Worm (Caenorhabditis elegans): ENCODE measurements around the gene spig-3.

DNA sequence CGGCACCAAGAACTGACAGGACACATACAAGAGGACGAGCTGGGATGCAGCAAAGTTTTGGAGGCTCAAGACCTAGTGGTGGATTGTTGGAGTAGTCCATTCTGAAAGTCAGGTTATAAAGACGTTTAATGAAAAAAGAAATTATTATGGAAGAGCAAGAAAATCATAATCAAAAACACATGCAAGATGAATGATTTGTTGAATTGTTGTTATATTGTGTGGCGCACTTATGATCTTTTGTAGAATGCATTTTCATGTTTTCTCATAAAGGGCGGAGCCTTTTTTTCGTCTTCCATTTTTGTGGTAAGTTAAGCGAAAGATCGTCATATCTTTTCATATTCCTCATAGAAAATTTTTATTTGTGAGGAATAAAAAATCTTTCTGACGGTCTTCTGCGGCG lies 17.1 kb upstream of the spig-3 start, which contains the start of gene F47B8.2:
- no peak for TF ChIP-seq ref-1 (GFP tag; conservative IDR thresholded peaks at IDR 0.05)
- no peak for TF ChIP-seq flt-1 (GFP tag; IDR thresholded peaks at IDR 0.05)
- no peak for TF ChIP-seq ztf-29 (GFP tag; IDR thresholded peaks at IDR 0.05)
- TF ChIP-seq T22C8.4 (GFP tag; IDR thresholded peaks at IDR 0.05) = no peak
- TF ChIP-seq tab-1 (GFP tag; IDR thresholded peaks at IDR 0.05) = no peak
- no peak for TF ChIP-seq klf-2 (GFP tag; conservative IDR thresholded peaks at IDR 0.05)
- no peak for TF ChIP-seq cog-1 (tag; optimal IDR thresholded peaks at IDR 0.05)
- TF ChIP-seq ztf-23 (GFP tag; IDR thresholded peaks at IDR 0.05) = no peak
